Worm (Caenorhabditis elegans) whole organism, L1 larva: ENCODE data around the gene Y60A9.1.

ENCODE experiments used
- lin-13 ChIP-seq: fragments of 150-350 bp; optimal IDR thresholded peaks from 2 replicates; lab custom pipeline; 2014; ENCODE audit warnings: missing biosample characterization, missing genetic modification reagents, missing genetic modification characterization
- nhr-11 ChIP-seq: fragments of 150-350 bp; optimal IDR thresholded peaks from 2 replicates; lab custom pipeline; 2014; ENCODE audit warnings: missing biosample characterization, missing genetic modification characterization
- sup-37 ChIP-seq: fragments of 200-800 bp; sonication (Bioruptor generic); optimal IDR thresholded peaks from 2 replicates; lab custom pipeline; 2018; ENCODE audit warnings: mild to moderate bottlenecking, missing genetic modification characterization, missing compliant biosample characterization
- zag-1 ChIP-seq: fragments of 150-350 bp; optimal IDR thresholded peaks from 2 replicates; lab custom pipeline; 2014; ENCODE audit warnings: missing biosample characterization, missing genetic modification characterization

DNA sequence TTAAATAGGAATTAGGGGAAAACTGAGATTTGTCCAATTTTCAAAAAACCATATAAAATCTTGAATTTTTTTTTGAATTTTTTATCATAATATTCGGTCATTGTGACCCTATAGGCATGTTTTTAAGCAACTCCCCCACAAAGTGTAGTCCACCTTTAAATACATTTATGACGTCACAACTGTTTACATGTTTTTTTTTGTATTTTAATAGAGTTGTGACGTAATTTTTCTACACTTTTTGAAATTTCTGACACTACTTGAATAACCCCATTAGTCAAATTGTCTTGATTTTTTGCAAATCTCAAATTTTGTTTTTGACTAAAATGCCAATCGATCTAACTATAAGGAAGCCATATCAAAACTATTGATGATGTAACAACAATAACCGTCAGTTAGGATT, 29.1 kb downstream of the Y60A9.1 start:
- TF ChIP-seq zag-1 (tag; lab: Kevin White, UChicago) (no peak), sup-37 (GFP tag; lab: Kevin White, UChicago) (no peak), lin-13 (GFP tag; lab: Kevin White, UChicago) (no peak), nhr-11 (tag; lab: Kevin White, UChicago) (no peak)
